Fruit fly (Drosophila melanogaster): ENCODE measurements around the gene pcx.

The pcx gene

dm6 chrX:2274704-2275199, 49.7 kb downstream of the pcx start, which contains the start of gene Grp170 (continued):
- TF ChIP-seq CG11696 (GFP tag; IDR thresholded peaks at IDR 0.05) (no peak), CG3163 (GFP tag; optimal IDR thresholded peaks at IDR 0.05) (no peak), CG17186 (GFP tag; optimal IDR thresholded peaks at IDR 0.05) (peak; percentile 58), Atf-2 (GFP tag; optimal IDR thresholded peaks at IDR 0.05) (no peak), org-1 (GFP tag; optimal IDR thresholded peaks at IDR 0.05) (no peak), Rfx (GFP tag; IDR thresholded peaks at IDR 0.05) (peak; percentile 25; the same call in 1 of the 2 replicates), sd (tag; optimal IDR thresholded peaks at IDR 0.05) (no peak), amos (GFP tag; IDR thresholded peaks at IDR 0.05; ENCODE audit: partially characterized antibody) (peak; percentile 96), chinmo (GFP tag; IDR thresholded peaks at IDR 0.05; ENCODE audit: partially characterized antibody) (peak; percentile 90; the same call in 3 of the 4 replicates), crol (GFP tag; IDR thresholded peaks at IDR 0.05) (peak; percentile 94), CG14710 (tag; optimal IDR thresholded peaks at IDR 0.05) (peak; percentile 66), Poxn (GFP tag; IDR thresholded peaks at IDR 0.05) (no peak), CG1233 (GFP tag; optimal IDR thresholded peaks at IDR 0.05) (no peak), CG12659 (GFP tag; optimal IDR thresholded peaks at IDR 0.05) (peak; percentile 44), Opbp (GFP tag; IDR thresholded peaks at IDR 0.05; ENCODE audit: partially characterized antibody) (peak; percentile 94), ems (GFP tag; optimal IDR thresholded peaks at IDR 0.05) (peak; percentile 2), Mes4 (GFP tag; optimal IDR thresholded peaks at IDR 0.05) (no peak), Nf-YB (GFP tag; optimal IDR thresholded peaks at IDR 0.05) (no peak), HHEX (GFP tag; optimal IDR thresholded peaks at IDR 0.05) (no peak), CG33557 (GFP tag; optimal IDR thresholded peaks at IDR 0.05) (no peak), her (GFP tag; optimal IDR thresholded peaks at IDR 0.05) (no peak), CG18476 (GFP tag; optimal IDR thresholded peaks at IDR 0.05) (no peak), Dip3 (GFP tag; optimal IDR thresholded peaks at IDR 0.05) (peak; percentile 6), crc (GFP tag; optimal IDR thresholded peaks at IDR 0.05) (no peak), CG34422 (GFP tag; IDR thresholded peaks at IDR 0.05) (peak; percentile 88; the same call in 2 of the 3 replicates), Sox100B (GFP tag; optimal IDR thresholded peaks at IDR 0.05) (no peak), CG2678 (tag; optimal IDR thresholded peaks at IDR 0.05) (peak; percentile 12), CG2712 (tag; optimal IDR thresholded peaks at IDR 0.05) (peak; percentile 35), Hr51 (GFP tag; optimal IDR thresholded peaks at IDR 0.05) (no peak), grau (tag; optimal IDR thresholded peaks at IDR 0.05) (peak; percentile 8), Ets97D (GFP tag; optimal IDR thresholded peaks at IDR 0.05) (peak; percentile 86), trh (GFP tag; optimal IDR thresholded peaks at IDR 0.05) (no peak), sna (GFP tag; IDR thresholded peaks at IDR 0.05; ENCODE audit: partially characterized antibody) (peak; percentile 78), gce (GFP tag; IDR thresholded peaks at IDR 0.05) (no peak), CG6683 (GFP tag; optimal IDR thresholded peaks at IDR 0.05) (peak; percentile 1), nom (GFP tag; optimal IDR thresholded peaks at IDR 0.05) (peak; percentile 51), CG12769 (tag; optimal IDR thresholded peaks at IDR 0.05) (no peak), scrt (GFP tag; optimal IDR thresholded peaks at IDR 0.05) (peak; percentile 93), CG9437 (GFP tag; optimal IDR thresholded peaks at IDR 0.05) (peak; percentile 55), H2.0 (GFP tag; IDR thresholded peaks at IDR 0.05) (no peak), Tbp (GFP tag; optimal IDR thresholded peaks at IDR 0.05) (no peak), HmgZ (tag; optimal IDR thresholded peaks at IDR 0.05) (peak; percentile 25), tll (GFP tag; optimal IDR thresholded peaks at IDR 0.05) (peak in 1 of 2 experiments; percentile 52), Doc3 (GFP tag; IDR thresholded peaks at IDR 0.05; ENCODE audit: partially characterized antibody) (peak; percentile 69), CG17385 (GFP tag; optimal IDR thresholded peaks at IDR 0.05) (peak; percentile 99), CG1529 (GFP tag; optimal IDR thresholded peaks at IDR 0.05) (no peak), CG4282 (GFP tag; optimal IDR thresholded peaks at IDR 0.05) (no peak), zen (tag; optimal IDR thresholded peaks at IDR 0.05) (no peak), CG6791 (GFP tag; IDR thresholded peaks at IDR 0.05; ENCODE audit: partially characterized antibody) (peak; percentile 95)
